Fruit fly (Drosophila melanogaster) whole organism, embryonic: ENCODE data around the gene CG32095.

Source experiments
- ATbp ChIP-seq: fragments of 200-800 bp; sonication (Bioruptor generic); optimal IDR thresholded peaks from 2 replicates; lab custom pipeline; 2017; ENCODE audit warnings: missing biosample characterization, mild to moderate bottlenecking, missing genetic modification characterization, missing genetic modification reagents
- Aef1 ChIP-seq: fragments of 200-800 bp; sonication (Bioruptor generic); IDR thresholded peaks from 3 replicates; pipeline ENCODE4 v1.3.6; 2022; ENCODE audit warnings: missing biosample characterization, missing genetic modification characterization
- Atf6 ChIP-seq: fragments of 200-800 bp; sonication (Bioruptor generic); IDR thresholded peaks from 2 replicates; pipeline ENCODE4 v1.3.6; 2022; ENCODE audit warnings: missing biosample characterization, missing genetic modification characterization
- CG10147 ChIP-seq: fragments of 200-800 bp; sonication (Bioruptor generic); optimal IDR thresholded peaks from 2 replicates; lab custom pipeline; 2019; ENCODE audit warnings: missing biosample characterization, mild to moderate bottlenecking, missing genetic modification characterization, moderate library complexity
- CG10267 ChIP-seq: fragments of 200-800 bp; sonication (Bioruptor generic); optimal IDR thresholded peaks from 2 replicates; lab custom pipeline; 2018; ENCODE audit warnings: missing biosample characterization, mild to moderate bottlenecking, missing genetic modification characterization, moderate library complexity
- CG10321 ChIP-seq: fragments of 200-800 bp; sonication (Bioruptor generic); IDR thresholded peaks from 2 replicates; pipeline ENCODE4 v1.3.6; 2022; ENCODE audit warnings: missing biosample characterization, missing genetic modification characterization
- CG10431 ChIP-seq: fragments of 200-800 bp; sonication (Bioruptor generic); optimal IDR thresholded peaks from 3 replicates; lab custom pipeline; 2018; ENCODE audit warnings: missing biosample characterization, mild to moderate bottlenecking, missing genetic modification characterization
- CG11247 ChIP-seq: fragments of 200-800 bp; sonication (Bioruptor generic); IDR thresholded peaks from 2 replicates; pipeline ENCODE4 v1.3.6; 2022; ENCODE audit warnings: missing biosample characterization, missing genetic modification characterization
- CG12659 ChIP-seq: fragments of 200-800 bp; sonication (Bioruptor generic); optimal IDR thresholded peaks from 3 replicates; lab custom pipeline; 2017; ENCODE audit warnings: mild to moderate bottlenecking, missing biosample characterization, missing genetic modification reagents, missing genetic modification characterization
- CG13296 ChIP-seq: fragments of 200-800 bp; sonication (Bioruptor generic); optimal IDR thresholded peaks from 3 replicates; lab custom pipeline; 2018; ENCODE audit warnings: missing biosample characterization, mild to moderate bottlenecking, missing genetic modification characterization
- CG14014 ChIP-seq: fragments of 200-800 bp; sonication (Bioruptor generic); IDR thresholded peaks from 2 replicates; pipeline ENCODE4 v1.3.6; 2022; ENCODE audit warnings: missing biosample characterization, missing genetic modification characterization
- CG1529 ChIP-seq: fragments of 200-800 bp; sonication (Bioruptor generic); optimal IDR thresholded peaks from 3 replicates; lab custom pipeline; 2018; ENCODE audit warnings: missing biosample characterization, missing genetic modification characterization
- CG17328 ChIP-seq: fragments of 200-800 bp; sonication (Bioruptor generic); IDR thresholded peaks from 2 replicates; pipeline ENCODE4 v1.3.6; 2022; ENCODE audit warnings: missing biosample characterization, missing genetic modification characterization
- CG18599 ChIP-seq: fragments of 200-800 bp; sonication (Bioruptor generic); optimal IDR thresholded peaks from 3 replicates; lab custom pipeline; 2017; ENCODE audit warnings: missing biosample characterization, missing genetic modification characterization, mild to moderate bottlenecking, moderate library complexity, missing genetic modification reagents
- CG2116 ChIP-seq: fragments of 200-800 bp; sonication (Bioruptor generic); optimal IDR thresholded peaks from 3 replicates; lab custom pipeline; 2018; ENCODE audit warnings: missing biosample characterization, mild to moderate bottlenecking, missing genetic modification characterization
- CG3281 ChIP-seq: fragments of 200-800 bp; sonication (Bioruptor generic); optimal IDR thresholded peaks from 3 replicates; lab custom pipeline; 2017; ENCODE audit warnings: missing biosample characterization, mild to moderate bottlenecking, missing genetic modification characterization
- CG34422 ChIP-seq: fragments of 200-800 bp; sonication (Bioruptor generic); IDR thresholded peaks from 3 replicates; pipeline ENCODE4 v1.3.6; 2022; ENCODE audit warnings: missing biosample characterization, missing genetic modification characterization
- CG4707 ChIP-seq: fragments of 200-800 bp; sonication (Bioruptor generic); optimal IDR thresholded peaks from 2 replicates; lab custom pipeline; 2018; ENCODE audit warnings: missing biosample characterization, mild to moderate bottlenecking, missing genetic modification characterization, moderate library complexity
- CG6654 ChIP-seq: fragments of 200-800 bp; sonication (Bioruptor generic); optimal IDR thresholded peaks from 2 replicates; lab custom pipeline; 2017; ENCODE audit warnings: missing biosample characterization, mild to moderate bottlenecking, missing genetic modification characterization
- CG7271 ChIP-seq: fragments of 200-800 bp; sonication (Bioruptor generic); optimal IDR thresholded peaks from 2 replicates; lab custom pipeline; 2018; ENCODE audit warnings: missing biosample characterization, mild to moderate bottlenecking, missing genetic modification characterization, moderate library complexity
- CG9797 ChIP-seq: fragments of 200-800 bp; sonication (Bioruptor generic); optimal IDR thresholded peaks from 3 replicates; lab custom pipeline; 2018; ENCODE audit warnings: missing biosample characterization, mild to moderate bottlenecking, missing genetic modification characterization
- CG9817 ChIP-seq: fragments of 200-800 bp; sonication (Bioruptor generic); optimal IDR thresholded peaks from 2 replicates; lab custom pipeline; 2018; ENCODE audit warnings: missing biosample characterization, mild to moderate bottlenecking, missing genetic modification characterization, moderate library complexity
- Camta ChIP-seq: fragments of 200-800 bp; sonication (Bioruptor generic); optimal IDR thresholded peaks from 2 replicates; lab custom pipeline; 2016; ENCODE audit warnings: missing biosample characterization, missing genetic modification characterization
- Dip3 ChIP-seq: fragments of 200-800 bp; sonication (Bioruptor generic); optimal IDR thresholded peaks from 3 replicates; lab custom pipeline; 2016; ENCODE audit warnings: missing biosample characterization, missing genetic modification characterization
- ERR ChIP-seq: fragments of 200-800 bp; sonication (Bioruptor generic); optimal IDR thresholded peaks from 2 replicates; lab custom pipeline; 2016; ENCODE audit warnings: missing biosample characterization, missing genetic modification characterization
- H2.0 ChIP-seq: fragments of 200-800 bp; sonication (Bioruptor generic); IDR thresholded peaks from 2 replicates; pipeline ENCODE4 v1.3.6; 2022; ENCODE audit warnings: missing biosample characterization, missing genetic modification characterization
- Hsf ChIP-seq: fragments of 200-800 bp; sonication (Bioruptor generic); optimal IDR thresholded peaks from 3 replicates; lab custom pipeline; 2016; ENCODE audit warnings: missing biosample characterization, missing genetic modification characterization
- MBD-R2 ChIP-seq: fragments of 200-800 bp; sonication (Bioruptor generic); IDR thresholded peaks from 2 replicates; pipeline ENCODE4 v1.3.6; 2022; ENCODE audit warnings: missing biosample characterization, missing genetic modification characterization
- NFAT ChIP-seq: fragments of 200-800 bp; sonication (Bioruptor generic); IDR thresholded peaks from 2 replicates; pipeline ENCODE4 v1.3.6; 2022; ENCODE audit warnings: missing biosample characterization, missing genetic modification characterization
- Nf-YA ChIP-seq: fragments of 200-800 bp; sonication (Bioruptor generic); IDR thresholded peaks from 2 replicates; pipeline ENCODE4 v1.3.6; 2022; ENCODE audit warnings: missing biosample characterization, missing genetic modification characterization
- Oli ChIP-seq: fragments of 200-800 bp; sonication (Bioruptor generic); optimal IDR thresholded peaks from 2 replicates; lab custom pipeline; 2018; ENCODE audit warnings: missing biosample characterization, mild to moderate bottlenecking, missing genetic modification characterization, moderate library complexity
- Rfx ChIP-seq: fragments of 200-800 bp; sonication (Bioruptor generic); IDR thresholded peaks from 2 replicates; pipeline ENCODE4 v1.3.6; 2022; ENCODE audit warnings: missing biosample characterization, missing genetic modification characterization
- Sox102F ChIP-seq: fragments of 200-800 bp; sonication (Bioruptor generic); optimal IDR thresholded peaks from 2 replicates; lab custom pipeline; 2018; ENCODE audit warnings: missing biosample characterization, mild to moderate bottlenecking, missing genetic modification characterization, moderate library complexity
- bigmax ChIP-seq: fragments of 200-800 bp; sonication (Bioruptor generic); optimal IDR thresholded peaks from 2 replicates; lab custom pipeline; 2018; ENCODE audit warnings: missing biosample characterization, mild to moderate bottlenecking, missing genetic modification characterization
- dpn ChIP-seq, 2 experiments: fragments of 200-800 bp; sonication (Bioruptor generic); optimal IDR thresholded peaks; 3 replicates each; lab custom pipeline; 2016; ENCODE audit warnings: missing biosample characterization in 2 of 2, missing genetic modification characterization in 2 of 2
- dysf ChIP-seq: fragments of 200-800 bp; sonication (Bioruptor generic); IDR thresholded peaks from 3 replicates; pipeline ENCODE4 v1.3.6; 2022; ENCODE audit warnings: missing biosample characterization, missing genetic modification characterization
- ewg ChIP-seq: fragments of 200-800 bp; sonication (Bioruptor generic); optimal IDR thresholded peaks from 3 replicates; lab custom pipeline; 2017; ENCODE audit warnings: mild to moderate bottlenecking, missing biosample characterization, missing genetic modification reagents, missing genetic modification characterization
- ham ChIP-seq: fragments of 200-800 bp; sonication (Bioruptor generic); IDR thresholded peaks from 2 replicates; pipeline ENCODE4 v1.3.6; 2022; ENCODE audit warnings: missing biosample characterization, missing genetic modification characterization
- hkb ChIP-seq, 2 experiments: fragments of 200-800 bp in 1 of 2; fragments of >200 bp in 1 of 2; sonication (Bioruptor generic) in 1 of 2; IDR thresholded peaks in 1 of 2; optimal IDR thresholded peaks in 1 of 2; 2 replicates each; pipeline versions ENCODE4 v1.3.6 to Lab custom; 2017 to 2022; ENCODE audit warnings: missing biosample characterization in 1 of 2, missing genetic modification characterization in 1 of 2
- knrl ChIP-seq: fragments of 200-800 bp; sonication (Bioruptor generic); IDR thresholded peaks from 3 replicates; pipeline ENCODE4 v1.3.6; 2022; ENCODE audit warnings: missing biosample characterization, missing genetic modification characterization; ENCODE audit not compliant: partially characterized antibody
- nom ChIP-seq: fragments of 200-800 bp; sonication (Bioruptor generic); optimal IDR thresholded peaks from 2 replicates; lab custom pipeline; 2017; ENCODE audit warnings: missing biosample characterization, missing genetic modification characterization, mild to moderate bottlenecking, moderate library complexity, missing genetic modification reagents
- odd ChIP-seq: fragments of 200-800 bp; sonication (Bioruptor generic); optimal IDR thresholded peaks from 2 replicates; lab custom pipeline; 2017; ENCODE audit warnings: missing biosample characterization, mild to moderate bottlenecking, missing genetic modification characterization
- phol ChIP-seq: fragments of 200-800 bp; sonication (Bioruptor generic); optimal IDR thresholded peaks from 3 replicates; lab custom pipeline; 2018; ENCODE audit warnings: missing biosample characterization, mild to moderate bottlenecking, missing genetic modification characterization, moderate library complexity
- psq ChIP-seq: fragments of 200-800 bp; sonication (Bioruptor generic); optimal IDR thresholded peaks from 2 replicates; lab custom pipeline; 2017; ENCODE audit warnings: missing biosample characterization, missing genetic modification characterization
- sob ChIP-seq: fragments of 200-800 bp; sonication (Bioruptor generic); IDR thresholded peaks from 2 replicates; pipeline ENCODE4 v1.3.6; 2022; ENCODE audit warnings: missing biosample characterization, missing genetic modification characterization
- ssp ChIP-seq: fragments of 200-800 bp; sonication (Bioruptor generic); IDR thresholded peaks from 2 replicates; pipeline ENCODE4 v1.3.6; 2022; ENCODE audit warnings: missing biosample characterization, missing genetic modification characterization
- tgo ChIP-seq: fragments of 200-800 bp; sonication (Bioruptor generic); IDR thresholded peaks from 3 replicates; pipeline ENCODE4 v1.3.6; 2022; ENCODE audit warnings: missing biosample characterization, missing genetic modification characterization
- tio ChIP-seq: fragments of 200-800 bp; sonication (Bioruptor generic); optimal IDR thresholded peaks from 2 replicates; lab custom pipeline; 2017; ENCODE audit warnings: missing biosample characterization, missing genetic modification characterization, inconsistent platforms
- vvl ChIP-seq: fragments of 200-800 bp; sonication (Bioruptor generic); IDR thresholded peaks from 2 replicates; pipeline ENCODE4 v1.3.6; 2022; ENCODE audit warnings: missing biosample characterization, missing genetic modification characterization
- yki ChIP-seq: fragments of >200 bp; optimal IDR thresholded peaks from 3 replicates; lab custom pipeline; 2018

The CG32095 gene

dm6 chr3L:11785291-11785690 is 40.2 kb downstream of the CG32095 start (continued):
- TF ChIP-seq Sox102F (peak; percentile 74), ERR (GFP tag; lab: Kevin White, UChicago) (no peak), Aef1 (GFP tag; lab: Robert Waterston, UW) (peak; percentile 39; the same call in 2 of the 3 replicates), psq (GFP tag; lab: Kevin White, UChicago) (no peak), CG12659 (GFP tag; lab: Kevin White, UChicago) (peak; percentile 45), CG17328 (GFP tag; lab: Robert Waterston, UW) (peak; percentile 37; the same call in 1 of the 2 replicates), tio (no peak), Camta (GFP tag; lab: Kevin White, UChicago) (peak; percentile 19), CG10147 (no peak), ATbp (GFP tag; lab: Kevin White, UChicago) (no peak), hkb (optimal IDR thresholded peaks at IDR 0.05; lab: Kevin White, UChicago) (no peak), hkb (GFP tag; IDR thresholded peaks at IDR 0.05; lab: Robert Waterston, UW) (peak; percentile 71), Dip3 (GFP tag; lab: Kevin White, UChicago) (peak; percentile 18), ssp (GFP tag; lab: Robert Waterston, UW) (0 out of 2 replicates have a peak, but pooled peaks have one; percentile 9), CG4707 (GFP tag; lab: Kevin White, UChicago) (no peak), CG9817 (tag; lab: Kevin White, UChicago) (peak; percentile 58), CG34422 (GFP tag; lab: Robert Waterston, UW) (0 out of 3 replicates have a peak, but pooled peaks have one; percentile 31), CG14014 (0 out of 2 replicates have a peak, but pooled peaks have one; percentile 28), nom (GFP tag; lab: Kevin White, UChicago) (no peak), H2.0 (GFP tag; lab: Robert Waterston, UW) (peak; percentile 20; the same call in 1 of the 2 replicates), bigmax (GFP tag; lab: Kevin White, UChicago) (no peak), Rfx (GFP tag; lab: Robert Waterston, UW) (peak; percentile 79), MBD-R2 (GFP tag; lab: Robert Waterston, UW) (peak; percentile 24; the same call in 1 of the 2 replicates), CG2116 (GFP tag; lab: Kevin White, UChicago) (no peak), ewg (GFP tag; lab: Kevin White, UChicago) (no peak), sob (GFP tag; lab: Robert Waterston, UW) (peak; percentile 62; the same call in 1 of the 2 replicates), CG9797 (GFP tag; lab: Kevin White, UChicago) (no peak), CG13296 (GFP tag; lab: Kevin White, UChicago) (peak; percentile 60), odd (GFP tag; lab: Kevin White, UChicago) (no peak), CG3281 (GFP tag; lab: Kevin White, UChicago) (peak; percentile 32), CG10321 (GFP tag; lab: Robert Waterston, UW) (0 out of 2 replicates have a peak, but pooled peaks have one; percentile 21), CG6654 (GFP tag; lab: Kevin White, UChicago) (no peak), Nf-YA (GFP tag; lab: Robert Waterston, UW) (no peak), CG10267 (tag; lab: Kevin White, UChicago) (no peak), CG1529 (GFP tag; lab: Kevin White, UChicago) (no peak), tgo (peak; percentile 67; the same call in 2 of the 3 replicates), CG11247 (GFP tag; lab: Robert Waterston, UW) (0 out of 2 replicates have a peak, but pooled peaks have one; percentile 46), Hsf (peak; percentile 9), knrl (no peak), NFAT (GFP tag; lab: Robert Waterston, UW) (peak; percentile 31; the same call in 1 of the 2 replicates), yki (lab: Kevin White, UChicago) (no peak), dpn (GFP tag; optimal IDR thresholded peaks at IDR 0.05; lab: Kevin White, UChicago) (peak in 1 of 2 experiments; percentile 23), phol (tag; lab: Kevin White, UChicago) (peak; percentile 33), dysf (peak; percentile 80), ham (GFP tag; lab: Robert Waterston, UW) (no peak), CG10431 (GFP tag; lab: Kevin White, UChicago) (no peak), Atf6 (GFP tag; lab: Robert Waterston, UW) (peak; percentile 40; the same call in 1 of the 2 replicates), Oli (tag; lab: Kevin White, UChicago) (peak; percentile 47), CG18599 (GFP tag; lab: Kevin White, UChicago) (peak; percentile 58), CG7271 (tag; lab: Kevin White, UChicago) (no peak), vvl (peak; percentile 66; the same call in 1 of the 2 replicates)
